Worm (Caenorhabditis elegans): ENCODE measurements around the gene gop-1.

DNA sequence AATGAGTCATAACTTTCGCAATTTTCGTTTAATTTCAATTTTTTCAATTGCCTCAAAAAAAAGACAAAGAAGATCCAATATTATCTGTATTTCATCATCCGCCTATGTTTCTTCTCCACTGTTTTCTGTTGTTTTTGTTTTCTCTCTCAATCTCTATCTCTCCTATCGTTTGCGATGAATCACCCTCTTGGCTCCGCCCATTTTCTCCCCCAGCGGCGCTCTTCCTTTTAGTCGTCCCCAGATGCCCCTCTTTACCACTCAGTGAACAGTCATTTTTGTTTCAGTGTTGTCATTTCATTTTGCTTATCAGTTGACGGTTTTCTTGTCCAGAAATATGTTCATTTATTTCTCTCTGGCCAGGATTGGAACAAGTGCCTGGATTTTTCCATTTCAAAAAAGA lies 29.3 kb upstream of the gop-1 start:
- no peak for TF ChIP-seq tab-1 (GFP tag; IDR thresholded peaks at IDR 0.05)
- TF ChIP-seq T22C8.4 (GFP tag; IDR thresholded peaks at IDR 0.05) = no peak
- TF ChIP-seq ztf-29 (GFP tag; IDR thresholded peaks at IDR 0.05) = no peak
